Worm (Caenorhabditis elegans) whole organism, L2 larva: ENCODE results near the gene Y53C12A.3.
A peak's percentile ranks its signal among the peaks of the same experiment; 100 is the strongest.

Source experiments
- F13H6.1 ChIP-seq: sonication (generic microtip); optimal IDR thresholded peaks from 2 replicates; lab custom pipeline; 2016; ENCODE audit warnings: missing genetic modification characterization, missing compliant biosample characterization
- R02D3.7 ChIP-seq: fragments of 150-350 bp; optimal IDR thresholded peaks from 2 replicates; lab custom pipeline; 2014; ENCODE audit warnings: missing biosample characterization, missing genetic modification characterization
- Y55F3AM.14 ChIP-seq: fragments of 200-800 bp; sonication (Bioruptor generic); optimal IDR thresholded peaks from 2 replicates; lab custom pipeline; 2018; ENCODE audit warnings: mild to moderate bottlenecking, missing genetic modification characterization, missing compliant biosample characterization
- ZK546.5 ChIP-seq: sonication (generic microtip); optimal IDR thresholded peaks from 2 replicates; lab custom pipeline; 2017; ENCODE audit warnings: missing biosample characterization, missing genetic modification characterization
- alr-1 ChIP-seq: fragments of 150-350 bp; optimal IDR thresholded peaks from 2 replicates; lab custom pipeline; 2014; ENCODE audit warnings: missing biosample characterization, missing genetic modification characterization
- aly-2 ChIP-seq: fragments of 150-350 bp; optimal IDR thresholded peaks from 2 replicates; lab custom pipeline; 2014; ENCODE audit warnings: missing biosample characterization, missing genetic modification characterization
- ceh-82 ChIP-seq: fragments of 150-350 bp; optimal IDR thresholded peaks from 2 replicates; lab custom pipeline; 2014; ENCODE audit warnings: missing biosample characterization, missing genetic modification characterization
- crh-2 ChIP-seq: sonication (generic microtip); optimal IDR thresholded peaks from 2 replicates; lab custom pipeline; 2017; ENCODE audit warnings: missing biosample characterization, missing genetic modification characterization
- dmd-4 ChIP-seq: sonication (generic microtip); optimal IDR thresholded peaks from 2 replicates; lab custom pipeline; 2017; ENCODE audit warnings: missing biosample characterization, missing genetic modification characterization
- fos-1 ChIP-seq: fragments of 150-350 bp; optimal IDR thresholded peaks from 2 replicates; lab custom pipeline; 2014; ENCODE audit warnings: missing biosample characterization, missing genetic modification characterization
- gmeb-1 ChIP-seq: fragments of 150-350 bp; optimal IDR thresholded peaks from 2 replicates; lab custom pipeline; 2014; ENCODE audit warnings: missing biosample characterization, missing genetic modification characterization
- lin-11 ChIP-seq: fragments of 150-350 bp; sonication (generic microtip); optimal IDR thresholded peaks from 2 replicates; lab custom pipeline; 2014; ENCODE audit warnings: missing biosample characterization, missing genetic modification characterization, inconsistent platforms, mixed read lengths
- lin-13 ChIP-seq: fragments of 150-350 bp; optimal IDR thresholded peaks from 2 replicates; lab custom pipeline; 2014; ENCODE audit warnings: missing biosample characterization, missing genetic modification reagents, missing genetic modification characterization
- lin-39 ChIP-seq: fragments of 150-350 bp; optimal IDR thresholded peaks from 2 replicates; lab custom pipeline; 2014; ENCODE audit warnings: missing biosample characterization, missing genetic modification reagents, missing genetic modification characterization
- lsy-2 ChIP-seq, 2 experiments: fragments of 150-350 bp in 1 of 2; sonication (generic microtip) in 1 of 2; optimal IDR thresholded peaks; 2 replicates each; lab custom pipeline; 2014 to 2017; ENCODE audit warnings: missing biosample characterization in 2 of 2, missing genetic modification characterization in 2 of 2
- mab-5 ChIP-seq: fragments of 150-350 bp; optimal IDR thresholded peaks from 2 replicates; lab custom pipeline; 2014; ENCODE audit warnings: missing biosample characterization, missing genetic modification characterization
- mbf-1 ChIP-seq: sonication (generic microtip); optimal IDR thresholded peaks from 2 replicates; lab custom pipeline; 2017; ENCODE audit warnings: missing biosample characterization, missing genetic modification characterization
- mdl-1 ChIP-seq, 2 experiments: fragments of 150-350 bp in 1 of 2; sonication (generic microtip) in 1 of 2; optimal IDR thresholded peaks; 2 replicates each; lab custom pipeline; 2017; ENCODE audit warnings: missing biosample characterization in 2 of 2, missing genetic modification characterization in 2 of 2
- nhr-10 ChIP-seq: sonication (generic microtip); optimal IDR thresholded peaks from 2 replicates; lab custom pipeline; 2017; ENCODE audit warnings: missing biosample characterization, missing genetic modification characterization
- nhr-11 ChIP-seq: fragments of 150-350 bp; optimal IDR thresholded peaks from 2 replicates; lab custom pipeline; 2014; ENCODE audit warnings: missing biosample characterization, missing genetic modification characterization
- nhr-12 ChIP-seq: fragments of 150-350 bp; optimal IDR thresholded peaks from 2 replicates; lab custom pipeline; 2014; ENCODE audit warnings: missing biosample characterization, missing genetic modification characterization
- nhr-129 ChIP-seq: fragments of 150-350 bp; optimal IDR thresholded peaks from 2 replicates; lab custom pipeline; 2014; ENCODE audit warnings: missing biosample characterization, missing genetic modification characterization
- nhr-21 ChIP-seq: fragments of 150-350 bp; optimal IDR thresholded peaks from 2 replicates; lab custom pipeline; 2014; ENCODE audit warnings: missing biosample characterization, missing genetic modification characterization
- nhr-23 ChIP-seq: fragments of 150-350 bp; optimal IDR thresholded peaks from 2 replicates; lab custom pipeline; 2014; ENCODE audit warnings: missing biosample characterization, missing genetic modification reagents, missing genetic modification characterization
- nhr-237 ChIP-seq: fragments of 150-350 bp; optimal IDR thresholded peaks from 2 replicates; lab custom pipeline; 2014; ENCODE audit warnings: missing biosample characterization, missing genetic modification characterization
- nhr-6 ChIP-seq: fragments of 150-350 bp; optimal IDR thresholded peaks from 2 replicates; lab custom pipeline; 2014; ENCODE audit warnings: missing biosample characterization, missing genetic modification characterization
- nhr-77 ChIP-seq: fragments of 150-350 bp; optimal IDR thresholded peaks from 2 replicates; lab custom pipeline; 2014; ENCODE audit warnings: missing biosample characterization, missing genetic modification characterization
- peb-1 ChIP-seq: fragments of 150-350 bp; optimal IDR thresholded peaks from 2 replicates; lab custom pipeline; 2014; ENCODE audit warnings: missing biosample characterization, missing genetic modification characterization
- skn-1 ChIP-seq: sonication (generic microtip); optimal IDR thresholded peaks from 2 replicates; lab custom pipeline; 2017; ENCODE audit warnings: missing biosample characterization, missing genetic modification characterization
- sma-9 ChIP-seq, 2 experiments: fragments of 150-350 bp in 1 of 2; sonication (generic microtip) in 1 of 2; optimal IDR thresholded peaks; 2 replicates each; lab custom pipeline; 2014 to 2016; ENCODE audit warnings: missing genetic modification characterization in 2 of 2, mild to moderate bottlenecking in 1 of 2, missing biosample characterization in 1 of 2, missing compliant biosample characterization in 1 of 2, missing genetic modification reagents in 1 of 2, moderate library complexity in 1 of 2
- snpc-4 ChIP-seq: fragments of 150-350 bp; optimal IDR thresholded peaks from 2 replicates; lab custom pipeline; 2014; ENCODE audit warnings: missing biosample characterization, missing genetic modification characterization
- unc-39 ChIP-seq: fragments of 150-350 bp; optimal IDR thresholded peaks from 2 replicates; lab custom pipeline; 2014; ENCODE audit warnings: missing biosample characterization, missing genetic modification characterization
- zag-1 ChIP-seq: fragments of 150-350 bp; optimal IDR thresholded peaks from 2 replicates; lab custom pipeline; 2014; ENCODE audit warnings: missing biosample characterization, missing genetic modification characterization
- ztf-4 ChIP-seq: fragments of 150-350 bp; optimal IDR thresholded peaks from 2 replicates; lab custom pipeline; 2014; ENCODE audit warnings: missing biosample characterization, missing genetic modification characterization

The Y53C12A.3 gene

ce11 chrII:9742784-9743183 is 36.7 kb upstream of the Y53C12A.3 start, which contains the start of gene pno-1:
pno-1 (minus strand) TSS chrII:9742884.
- TF ChIP-seq mdl-1 (tag; optimal IDR thresholded peaks at IDR 0.05; lab: Kevin White, UChicago) (no peak), gmeb-1 (tag; lab: Kevin White, UChicago) (no peak), nhr-6 (tag; lab: Kevin White, UChicago) (no peak), aly-2 (tag; lab: Kevin White, UChicago) (no peak), nhr-11 (no peak), nhr-129 (no peak), dmd-4 (tag; lab: Kevin White, UChicago) (no peak), ceh-82 (tag; lab: Kevin White, UChicago) (no peak), mab-5 (tag; lab: Kevin White, UChicago) (no peak), lsy-2 (tag; optimal IDR thresholded peaks at IDR 0.05; lab: Kevin White, UChicago) (no peak), nhr-12 (no peak), lin-11 (no peak), F13H6.1 (tag; lab: Kevin White, UChicago) (no peak), peb-1 (tag; lab: Kevin White, UChicago) (no peak), fos-1 (tag; lab: Kevin White, UChicago) (no peak), ZK546.5 (tag; lab: Kevin White, UChicago) (no peak), R02D3.7 (tag; lab: Kevin White, UChicago) (no peak), crh-2 (no peak), unc-39 (tag; lab: Kevin White, UChicago) (no peak)

ce11 chrII:9741400-9741799 is 35.4 kb upstream of the Y53C12A.3 start:
- TF ChIP-seq nhr-23 (tag; lab: Kevin White, UChicago) (no peak), F13H6.1 (tag; lab: Kevin White, UChicago) (no peak), crh-2 (no peak), zag-1 (tag; lab: Kevin White, UChicago) (no peak), lin-13 (GFP tag; lab: Kevin White, UChicago) (no peak), alr-1 (tag; lab: Kevin White, UChicago) (no peak), ztf-4 (tag; lab: Kevin White, UChicago) (no peak), gmeb-1 (tag; lab: Kevin White, UChicago) (no peak), R02D3.7 (tag; lab: Kevin White, UChicago) (no peak), mbf-1 (tag; lab: Kevin White, UChicago) (no peak), snpc-4 (tag; lab: Kevin White, UChicago) (no peak)

ce11 chrII:9740552-9740951 is 34.5 kb upstream of the Y53C12A.3 start:
- no peak for TF ChIP-seq nhr-77
- no peak for TF ChIP-seq nhr-12
- TF ChIP-seq nhr-21 (tag; lab: Kevin White, UChicago): no peak
- TF ChIP-seq nhr-237 (tag; lab: Kevin White, UChicago): no peak
- TF ChIP-seq snpc-4 (tag; lab: Kevin White, UChicago): no peak
- TF ChIP-seq unc-39 (tag; lab: Kevin White, UChicago): no peak
- peak; percentile 10 for TF ChIP-seq sma-9 (GFP tag; optimal IDR thresholded peaks at IDR 0.05; lab: Kevin White, UChicago)
- TF ChIP-seq sma-9 (tag; optimal IDR thresholded peaks at IDR 0.05; lab: Kevin White, UChicago): no peak
- peak; percentile 42 for TF ChIP-seq crh-2
- peak in 1 of 2 experiments; percentile 53 for TF ChIP-seq lsy-2 (tag; optimal IDR thresholded peaks at IDR 0.05; lab: Kevin White, UChicago)
- no peak for TF ChIP-seq zag-1 (tag; lab: Kevin White, UChicago)
- TF ChIP-seq fos-1 (tag; lab: Kevin White, UChicago): peak; percentile 39

- TF ChIP-seq F13H6.1 (tag; lab: Kevin White, UChicago) (peak; percentile 37), fos-1 (tag; lab: Kevin White, UChicago) (peak; percentile 81), lin-39 (no peak), crh-2 (peak; percentile 36), nhr-10 (no peak), ceh-82 (tag; lab: Kevin White, UChicago) (no peak)
Measured at ce11 chrII:9738820-9739219, 32.8 kb upstream of the Y53C12A.3 start.

- TF ChIP-seq zag-1 (tag; lab: Kevin White, UChicago) (no peak), ztf-4 (tag; lab: Kevin White, UChicago) (no peak), alr-1 (tag; lab: Kevin White, UChicago) (no peak), nhr-129 (no peak), skn-1 (tag; lab: Kevin White, UChicago) (no peak), aly-2 (tag; lab: Kevin White, UChicago) (no peak), Y55F3AM.14 (GFP tag; lab: Kevin White, UChicago) (no peak)
Measured at ce11 chrII:9735785-9736184, 29.7 kb upstream of the Y53C12A.3 start.
